Fruit fly (Drosophila melanogaster) whole organism, embryonic: Measurements from ENCODE around the gene Cp190.
A peak's percentile ranks its signal among the peaks of the same experiment; 100 is the strongest.

Experiments
- Blimp-1 ChIP-seq: fragments of 200-800 bp; sonication (Bioruptor generic); optimal IDR thresholded peaks from 3 replicates; lab custom pipeline; 2018; ENCODE audit warnings: missing biosample characterization, missing genetic modification characterization, mild to moderate bottlenecking, moderate library complexity, missing genetic modification reagents
- CG11247 ChIP-seq: fragments of 200-800 bp; sonication (Bioruptor generic); IDR thresholded peaks from 2 replicates; pipeline ENCODE4 v1.3.6; 2022; ENCODE audit warnings: missing biosample characterization, missing genetic modification characterization
- CG12659 ChIP-seq: fragments of 200-800 bp; sonication (Bioruptor generic); optimal IDR thresholded peaks from 3 replicates; lab custom pipeline; 2017; ENCODE audit warnings: mild to moderate bottlenecking, missing biosample characterization, missing genetic modification reagents, missing genetic modification characterization
- CG13624 ChIP-seq: fragments of 200-800 bp; sonication (Bioruptor generic); optimal IDR thresholded peaks from 2 replicates; lab custom pipeline; 2016; ENCODE audit warnings: missing biosample characterization, missing genetic modification characterization
- CG14014 ChIP-seq: fragments of 200-800 bp; sonication (Bioruptor generic); IDR thresholded peaks from 2 replicates; pipeline ENCODE4 v1.3.6; 2022; ENCODE audit warnings: missing biosample characterization, missing genetic modification characterization
- CG14050 ChIP-seq: fragments of 200-800 bp; sonication (Bioruptor generic); IDR thresholded peaks from 3 replicates; pipeline ENCODE4 v1.3.6; 2022; ENCODE audit warnings: missing biosample characterization, missing genetic modification characterization
- CG15011 ChIP-seq: fragments of 200-800 bp; sonication (Bioruptor generic); optimal IDR thresholded peaks from 3 replicates; lab custom pipeline; 2018; ENCODE audit warnings: missing biosample characterization, mild to moderate bottlenecking, missing genetic modification characterization
- CG15269 ChIP-seq: fragments of 200-800 bp; sonication (Bioruptor generic); optimal IDR thresholded peaks from 2 replicates; lab custom pipeline; 2018; ENCODE audit warnings: missing biosample characterization, mild to moderate bottlenecking, missing genetic modification characterization, moderate library complexity
- CG15479 ChIP-seq: fragments of 200-800 bp; sonication (Bioruptor generic); optimal IDR thresholded peaks from 3 replicates; lab custom pipeline; 2019; ENCODE audit warnings: missing biosample characterization, mild to moderate bottlenecking, missing genetic modification characterization, moderate library complexity
- CG17328 ChIP-seq: fragments of 200-800 bp; sonication (Bioruptor generic); IDR thresholded peaks from 2 replicates; pipeline ENCODE4 v1.3.6; 2022; ENCODE audit warnings: missing biosample characterization, missing genetic modification characterization
- CG17359 ChIP-seq: fragments of 200-800 bp; sonication (Bioruptor generic); optimal IDR thresholded peaks from 3 replicates; lab custom pipeline; 2018; ENCODE audit warnings: missing biosample characterization, mild to moderate bottlenecking, missing genetic modification characterization, moderate library complexity
- CG2116 ChIP-seq: fragments of 200-800 bp; sonication (Bioruptor generic); optimal IDR thresholded peaks from 3 replicates; lab custom pipeline; 2018; ENCODE audit warnings: missing biosample characterization, mild to moderate bottlenecking, missing genetic modification characterization
- CG2202 ChIP-seq: fragments of 200-800 bp; sonication (Bioruptor generic); optimal IDR thresholded peaks from 2 replicates; lab custom pipeline; 2018; ENCODE audit warnings: missing biosample characterization, mild to moderate bottlenecking, missing genetic modification characterization
- CG30020 ChIP-seq: fragments of 200-800 bp; optimal IDR thresholded peaks from 2 replicates; lab custom pipeline; 2019; ENCODE audit warnings: missing biosample characterization, mild to moderate bottlenecking, missing genetic modification characterization, moderate library complexity
- CG32772 ChIP-seq: fragments of 200-800 bp; sonication (Bioruptor generic); IDR thresholded peaks from 2 replicates; pipeline ENCODE4 v1.3.6; 2022; ENCODE audit warnings: missing biosample characterization, missing genetic modification characterization
- CG42726 ChIP-seq: fragments of 200-800 bp; sonication (Bioruptor generic); IDR thresholded peaks from 2 replicates; pipeline ENCODE4 v1.3.6; 2022; ENCODE audit warnings: missing biosample characterization, missing genetic modification characterization; ENCODE audit not compliant: partially characterized antibody
- CG4617 ChIP-seq: fragments of 200-800 bp; sonication (Bioruptor generic); optimal IDR thresholded peaks from 3 replicates; lab custom pipeline; 2016; ENCODE audit warnings: missing biosample characterization, missing genetic modification characterization, borderline replicate concordance
- CG7786 ChIP-seq: fragments of 200-800 bp; sonication (Bioruptor generic); optimal IDR thresholded peaks from 2 replicates; lab custom pipeline; 2016; ENCODE audit warnings: missing biosample characterization, missing genetic modification characterization
- CG7928 ChIP-seq: fragments of 200-800 bp; sonication (Bioruptor generic); optimal IDR thresholded peaks from 2 replicates; lab custom pipeline; 2017; ENCODE audit warnings: missing biosample characterization, mild to moderate bottlenecking, missing genetic modification characterization
- CG8089 ChIP-seq: fragments of 200-800 bp; sonication (Bioruptor generic); optimal IDR thresholded peaks from 3 replicates; lab custom pipeline; 2016; ENCODE audit warnings: missing biosample characterization, missing genetic modification characterization
- CG8388 ChIP-seq: fragments of 200-800 bp; sonication (Bioruptor generic); optimal IDR thresholded peaks from 2 replicates; lab custom pipeline; 2019; ENCODE audit warnings: missing biosample characterization, mild to moderate bottlenecking, missing genetic modification characterization, moderate library complexity
- Ets97D ChIP-seq: fragments of 200-800 bp; sonication (Bioruptor generic); optimal IDR thresholded peaks from 3 replicates; lab custom pipeline; 2016; ENCODE audit warnings: missing biosample characterization, missing genetic modification characterization
- Gug ChIP-seq: fragments of 200-800 bp; sonication (Bioruptor generic); IDR thresholded peaks from 4 replicates; pipeline ENCODE4 v1.3.6; 2022; ENCODE audit warnings: missing biosample characterization, missing genetic modification characterization
- MBD-R2 ChIP-seq: fragments of 200-800 bp; sonication (Bioruptor generic); IDR thresholded peaks from 2 replicates; pipeline ENCODE4 v1.3.6; 2022; ENCODE audit warnings: missing biosample characterization, missing genetic modification characterization
- Oaz ChIP-seq: fragments of 200-800 bp; sonication (Bioruptor generic); IDR thresholded peaks from 2 replicates; pipeline ENCODE4 v1.3.6; 2022; ENCODE audit warnings: missing biosample characterization, missing genetic modification characterization
- TFAM ChIP-seq: fragments of 200-800 bp; sonication (Bioruptor generic); optimal IDR thresholded peaks from 2 replicates; lab custom pipeline; 2017; ENCODE audit warnings: missing biosample characterization, missing genetic modification characterization, inconsistent platforms
- Usf ChIP-seq: fragments of 200-800 bp; sonication (Bioruptor generic); optimal IDR thresholded peaks from 2 replicates; lab custom pipeline; 2017; ENCODE audit warnings: missing genotype, missing biosample characterization, missing genetic modification characterization
- Xbp1 ChIP-seq: fragments of 200-800 bp; sonication (Bioruptor generic); optimal IDR thresholded peaks from 3 replicates; lab custom pipeline; 2016; ENCODE audit warnings: missing biosample characterization, mild to moderate bottlenecking, missing genetic modification characterization
- cas ChIP-seq: fragments of 200-800 bp; sonication (Bioruptor generic); IDR thresholded peaks from 2 replicates; pipeline ENCODE4 v1.3.6; 2022; ENCODE audit warnings: missing biosample characterization, missing genetic modification characterization
- cato ChIP-seq: fragments of 200-800 bp; sonication (Bioruptor generic); optimal IDR thresholded peaks from 2 replicates; lab custom pipeline; 2016; ENCODE audit warnings: missing biosample characterization, missing genetic modification characterization, borderline replicate concordance
- chn ChIP-seq: fragments of 200-800 bp; sonication (Bioruptor generic); optimal IDR thresholded peaks from 2 replicates; lab custom pipeline; 2016; ENCODE audit warnings: missing biosample characterization, missing genetic modification characterization
- croc ChIP-seq: fragments of 200-800 bp; sonication (Bioruptor generic); conservative IDR thresholded peaks from 3 replicates; pipeline ENCODE4 v1.3.6; 2022; ENCODE audit warnings: missing biosample characterization, missing genetic modification characterization
- fd102C ChIP-seq: fragments of 200-800 bp; sonication (Bioruptor generic); optimal IDR thresholded peaks from 2 replicates; lab custom pipeline; 2018; ENCODE audit warnings: missing biosample characterization, mild to moderate bottlenecking, missing genetic modification characterization, moderate library complexity
- ftz-f1 ChIP-seq: fragments of 200-800 bp; sonication (Bioruptor generic); optimal IDR thresholded peaks from 2 replicates; lab custom pipeline; 2016; ENCODE audit warnings: missing biosample characterization, missing genetic modification characterization
- gcm ChIP-seq: fragments of 200-800 bp; sonication (Bioruptor generic); optimal IDR thresholded peaks from 2 replicates; lab custom pipeline; 2019; ENCODE audit warnings: missing biosample characterization, mild to moderate bottlenecking, missing genetic modification characterization, moderate library complexity
- gcm2 ChIP-seq: fragments of 200-800 bp; sonication (Bioruptor generic); optimal IDR thresholded peaks from 2 replicates; lab custom pipeline; 2016; ENCODE audit warnings: missing biosample characterization, missing genetic modification characterization
- gsb ChIP-seq: fragments of 200-800 bp; sonication (Bioruptor generic); IDR thresholded peaks from 2 replicates; pipeline ENCODE4 v1.3.6; 2022; ENCODE audit warnings: missing biosample characterization, missing genetic modification characterization
- ham ChIP-seq: fragments of 200-800 bp; sonication (Bioruptor generic); IDR thresholded peaks from 2 replicates; pipeline ENCODE4 v1.3.6; 2022; ENCODE audit warnings: missing biosample characterization, missing genetic modification characterization
- mirr ChIP-seq: fragments of 200-800 bp; sonication (Bioruptor generic); optimal IDR thresholded peaks from 3 replicates; lab custom pipeline; 2018; ENCODE audit warnings: missing biosample characterization, mild to moderate bottlenecking, missing genetic modification characterization
- pan ChIP-seq, 4 experiments: fragments of >200 bp in 3 of 4; fragments of 200-800 bp in 1 of 4; sonication (Bioruptor generic) in 1 of 4; optimal IDR thresholded peaks in 3 of 4; IDR thresholded peaks in 1 of 4; 2 replicates each; pipeline versions ENCODE4 v1.3.6 to Lab custom; 2017 to 2022; ENCODE audit warnings: missing biosample characterization in 2 of 4, missing genetic modification characterization in 2 of 4, mixed read lengths in 1 of 4
- pum ChIP-seq: fragments of 200-800 bp; sonication (Bioruptor generic); optimal IDR thresholded peaks from 2 replicates; lab custom pipeline; 2016; ENCODE audit warnings: missing biosample characterization, missing genetic modification characterization
- rib ChIP-seq: fragments of 200-800 bp; sonication (Bioruptor generic); IDR thresholded peaks from 2 replicates; pipeline ENCODE4 v1.3.6; 2022; ENCODE audit warnings: missing biosample characterization, missing genetic modification characterization
- seq ChIP-seq: fragments of 200-800 bp; sonication (Bioruptor generic); IDR thresholded peaks from 2 replicates; pipeline ENCODE4 v1.3.6; 2022; ENCODE audit warnings: missing biosample characterization, missing genetic modification characterization
- slbo ChIP-seq: fragments of 200-800 bp; sonication (Bioruptor generic); IDR thresholded peaks from 2 replicates; pipeline ENCODE4 v1.3.6; 2022; ENCODE audit warnings: missing biosample characterization, missing genetic modification characterization
- trh ChIP-seq: fragments of 200-800 bp; sonication (Bioruptor generic); optimal IDR thresholded peaks from 2 replicates; lab custom pipeline; 2016; ENCODE audit warnings: missing biosample characterization, missing genetic modification characterization
- twi ChIP-seq: fragments of 200-800 bp; optimal IDR thresholded peaks from 2 replicates; lab custom pipeline; 2019; ENCODE audit warnings: missing biosample characterization, mild to moderate bottlenecking, missing genetic modification characterization, moderate library complexity
- wek ChIP-seq: fragments of 200-800 bp; sonication (Bioruptor generic); optimal IDR thresholded peaks from 3 replicates; lab custom pipeline; 2018; ENCODE audit warnings: missing biosample characterization, mild to moderate bottlenecking, missing genetic modification characterization, moderate library complexity
- wor ChIP-seq: fragments of 200-800 bp; sonication (Bioruptor generic); IDR thresholded peaks from 2 replicates; pipeline ENCODE4 v1.3.6; 2022; ENCODE audit warnings: missing biosample characterization, missing genetic modification characterization

The Cp190 gene

DNA sequence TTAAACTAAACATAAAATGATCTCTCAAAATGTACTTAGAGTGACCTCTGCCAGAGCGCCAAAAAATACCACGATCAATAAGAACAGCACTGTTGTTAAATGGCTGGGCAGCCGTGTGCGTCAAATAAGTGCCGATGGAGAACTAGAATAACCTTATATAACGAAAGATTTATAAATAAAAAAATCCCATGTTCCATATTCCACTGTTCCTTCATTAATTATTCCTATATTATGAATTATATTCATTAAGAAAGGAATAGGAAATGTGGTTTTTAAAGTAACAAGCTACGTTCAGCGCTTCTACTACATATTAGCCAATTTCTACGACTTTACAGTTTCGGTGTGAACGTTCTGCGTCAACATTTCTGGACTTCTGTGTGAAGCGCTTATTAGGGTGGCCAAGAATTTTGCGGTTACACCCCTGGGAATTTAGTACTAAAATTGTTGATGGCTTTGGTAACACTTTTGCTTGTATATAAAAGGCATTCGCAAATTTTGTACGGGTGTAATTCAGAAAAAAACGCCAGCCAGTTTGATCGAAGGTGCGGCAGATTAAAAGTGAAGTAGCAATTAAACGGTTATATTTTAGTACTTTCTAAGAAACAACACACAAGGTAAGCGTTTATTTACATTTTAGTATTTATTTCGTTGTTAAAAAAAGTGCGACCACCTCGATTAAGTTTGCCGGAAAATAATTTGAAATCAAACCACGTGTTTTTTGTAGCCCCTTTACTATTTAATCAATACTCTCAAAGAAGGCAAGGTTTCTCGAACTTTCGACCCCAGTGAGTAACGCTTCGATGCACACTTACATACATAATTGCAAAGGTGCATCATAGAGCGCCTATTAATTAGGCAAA, 32.6 kb downstream of the Cp190 start, which contains the start of the genes tefu and Hsc70-4 (continued):
- TF ChIP-seq CG15011 (GFP tag; lab: Kevin White, UChicago) (peak; percentile 54), mirr (no peak), Oaz (GFP tag; lab: Robert Waterston, UW) (peak; percentile 60; the same call in 1 of the 2 replicates), ham (GFP tag; lab: Robert Waterston, UW) (peak; percentile 52; the same call in 1 of the 2 replicates), CG15269 (tag; lab: Kevin White, UChicago) (peak; percentile 0), CG13624 (GFP tag; lab: Kevin White, UChicago) (peak; percentile 48), CG8089 (GFP tag; lab: Kevin White, UChicago) (peak; percentile 53), CG17359 (tag; lab: Kevin White, UChicago) (peak; percentile 58), Gug (GFP tag; lab: Robert Waterston, UW) (peak; percentile 92), trh (GFP tag; lab: Kevin White, UChicago) (peak; percentile 14), CG7786 (GFP tag; lab: Kevin White, UChicago) (peak; percentile 60), CG2116 (GFP tag; lab: Kevin White, UChicago) (peak; percentile 97), fd102C (GFP tag; lab: Kevin White, UChicago) (no peak), wor (GFP tag; lab: Robert Waterston, UW) (peak; percentile 60), cato (GFP tag; lab: Kevin White, UChicago) (peak; percentile 37), CG14050 (peak; percentile 53; the same call in 2 of the 3 replicates), pan (optimal IDR thresholded peaks at IDR 0.05; lab: Kevin White, UChicago) (no peak), pan (GFP tag; optimal IDR thresholded peaks at IDR 0.05 in 1 of 2, IDR thresholded peaks at IDR 0.05 in 1 of 2) (peak in 1 of 2 experiments; percentile 76), croc (GFP tag; lab: Robert Waterston, UW) (peak; percentile 49; the same call in 2 of the 3 replicates), gcm (GFP tag; lab: Kevin White, UChicago) (no peak), CG17328 (GFP tag; lab: Robert Waterston, UW) (peak; percentile 58), CG8388 (GFP tag; lab: Kevin White, UChicago) (peak; percentile 50), gcm2 (GFP tag; lab: Kevin White, UChicago) (peak; percentile 46), CG4617 (peak; percentile 38), cas (GFP tag; lab: Robert Waterston, UW) (no peak; the same call in 1 of the 2 replicates), CG14014 (GFP tag; lab: Robert Waterston, UW) (peak; percentile 61; the same call in 1 of the 2 replicates), twi (tag; lab: Kevin White, UChicago) (peak; percentile 61), CG7928 (GFP tag; lab: Kevin White, UChicago) (peak; percentile 75), Usf (GFP tag; lab: Kevin White, UChicago) (peak; percentile 78), Xbp1 (GFP tag; lab: Kevin White, UChicago) (peak; percentile 90), TFAM (GFP tag; lab: Kevin White, UChicago) (no peak), CG11247 (GFP tag; lab: Robert Waterston, UW) (peak; percentile 48; the same call in 1 of the 2 replicates), rib (peak; percentile 81; the same call in 1 of the 2 replicates), chn (GFP tag; lab: Kevin White, UChicago) (peak; percentile 82), CG32772 (GFP tag; lab: Robert Waterston, UW) (peak; percentile 76), seq (GFP tag; lab: Robert Waterston, UW) (peak; percentile 63), CG2202 (tag; lab: Kevin White, UChicago) (peak; percentile 40), MBD-R2 (GFP tag; lab: Robert Waterston, UW) (peak; percentile 58), CG42726 (GFP tag; lab: Robert Waterston, UW) (peak; percentile 68), gsb (GFP tag; lab: Robert Waterston, UW) (0 out of 2 replicates have a peak, but pooled peaks have one; percentile 43), Ets97D (GFP tag; lab: Kevin White, UChicago) (peak; percentile 72), Blimp-1 (GFP tag; lab: Kevin White, UChicago) (no peak), CG12659 (GFP tag; lab: Kevin White, UChicago) (peak; percentile 80), wek (GFP tag; lab: Kevin White, UChicago) (no peak), ftz-f1 (GFP tag; lab: Kevin White, UChicago) (no peak), pum (GFP tag; lab: Kevin White, UChicago) (peak; percentile 69), CG15479 (no peak), CG30020 (tag; lab: Kevin White, UChicago) (peak; percentile 97), slbo (GFP tag; lab: Robert Waterston, UW) (peak; percentile 90)
